Fruit fly (Drosophila melanogaster): ENCODE data around the gene CG13884.
A peak's percentile ranks its signal among the peaks of the same experiment; 100 is the strongest.

The CG13884 gene

DNA sequence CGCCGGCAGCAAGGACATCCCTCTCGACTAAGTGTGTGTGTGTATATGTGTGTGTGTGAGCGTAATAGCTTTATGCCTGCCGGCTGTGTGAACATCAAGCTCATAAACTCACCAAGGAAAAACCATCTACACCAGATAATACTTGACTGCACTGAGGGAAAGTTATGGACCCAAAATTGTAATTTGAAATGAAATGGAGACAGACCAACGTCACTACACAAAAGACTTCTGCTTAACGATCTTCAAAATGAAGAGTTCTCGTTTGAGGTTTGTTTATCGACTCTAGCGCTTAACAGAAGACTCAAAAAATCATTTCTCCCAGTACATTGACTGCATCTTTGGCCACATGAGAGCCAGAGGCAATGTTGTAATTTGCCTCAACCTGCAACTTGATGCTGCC, 21.9 kb upstream of the CG13884 start:
- TF ChIP-seq OdsH (GFP tag; optimal IDR thresholded peaks at IDR 0.05): peak; percentile 46
- TF ChIP-seq Hnf4 (GFP tag; optimal IDR thresholded peaks at IDR 0.05): peak; percentile 23
- TF ChIP-seq tai (GFP tag; optimal IDR thresholded peaks at IDR 0.05): no peak
- peak; percentile 71 for TF ChIP-seq fru (GFP tag; optimal IDR thresholded peaks at IDR 0.05)
- TF ChIP-seq woc (GFP tag; optimal IDR thresholded peaks at IDR 0.05): peak; percentile 50
- peak in 1 of 2 experiments; percentile 60 for TF ChIP-seq foxo (GFP tag; optimal IDR thresholded peaks at IDR 0.05)
- no peak for TF ChIP-seq GATAd (GFP tag; optimal IDR thresholded peaks at IDR 0.05)
- TF ChIP-seq HLH106 (tag; optimal IDR thresholded peaks at IDR 0.05): peak; percentile 43
- peak; percentile 43 for TF ChIP-seq psq (GFP tag; optimal IDR thresholded peaks at IDR 0.05)
- TF ChIP-seq rgr (GFP tag; optimal IDR thresholded peaks at IDR 0.05): peak; percentile 52
- TF ChIP-seq Dif (GFP tag; optimal IDR thresholded peaks at IDR 0.05; ENCODE audit: partially characterized antibody): no peak
- TF ChIP-seq br (GFP tag; optimal IDR thresholded peaks at IDR 0.05): peak; percentile 59
- no peak for TF ChIP-seq dl (GFP tag; optimal IDR thresholded peaks at IDR 0.05; ENCODE audit: insufficient read depth in 1 of 2, partially characterized antibody in 2 of 2)
- no peak for TF ChIP-seq N (GFP tag; optimal IDR thresholded peaks at IDR 0.05)
- no peak for TF ChIP-seq sv (GFP tag; optimal IDR thresholded peaks at IDR 0.05)
- TF ChIP-seq dsf (GFP tag; optimal IDR thresholded peaks at IDR 0.05; ENCODE audit: borderline replicate concordance): no peak
- TF ChIP-seq Jra (GFP tag; optimal IDR thresholded peaks at IDR 0.05): no peak
- no peak for TF ChIP-seq jim (GFP tag; optimal IDR thresholded peaks at IDR 0.05)
- peak; percentile 39 for TF ChIP-seq Sp1 (GFP tag; optimal IDR thresholded peaks at IDR 0.05)
- no peak for TF ChIP-seq Hr78 (GFP tag; optimal IDR thresholded peaks at IDR 0.05)
- TF ChIP-seq Abd-B (GFP tag; optimal IDR thresholded peaks at IDR 0.05): no peak
- no peak for TF ChIP-seq brk (GFP tag; optimal IDR thresholded peaks at IDR 0.05)
- peak; percentile 52 for TF ChIP-seq h (GFP tag; optimal IDR thresholded peaks at IDR 0.05)
- TF ChIP-seq dmrt93B (GFP tag; optimal IDR thresholded peaks at IDR 0.05): peak; percentile 20
- peak; percentile 59 for TF ChIP-seq ey (GFP tag; optimal IDR thresholded peaks at IDR 0.05)
- no peak for TF ChIP-seq CG9705 (GFP tag; optimal IDR thresholded peaks at IDR 0.05)
- TF ChIP-seq usp (GFP tag; optimal IDR thresholded peaks at IDR 0.05): no peak

DNA sequence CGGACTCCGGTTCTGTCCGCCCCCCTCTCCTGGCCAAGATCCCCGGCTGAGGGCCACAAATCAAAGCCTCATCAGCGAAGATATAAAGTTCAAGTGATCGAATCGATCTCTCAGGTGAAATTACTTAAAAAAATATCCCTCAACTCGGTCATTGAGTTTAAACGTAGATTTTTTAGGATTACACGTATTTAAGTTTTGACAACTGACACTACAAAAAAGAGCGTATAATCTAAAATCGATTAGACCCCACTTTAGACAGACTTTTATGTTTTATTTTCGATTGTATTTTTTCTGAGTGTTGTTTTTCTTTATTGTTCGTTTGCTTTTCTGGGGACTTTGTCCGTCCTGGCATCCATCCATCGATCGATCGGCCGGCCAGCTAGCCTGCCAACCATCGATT, 18.9 kb upstream of the CG13884 start:
- no peak for TF ChIP-seq N (GFP tag; optimal IDR thresholded peaks at IDR 0.05)
- no peak for TF ChIP-seq lola (GFP tag; optimal IDR thresholded peaks at IDR 0.05)
- no peak for TF ChIP-seq fru (GFP tag; optimal IDR thresholded peaks at IDR 0.05)
- TF ChIP-seq Jra (GFP tag; optimal IDR thresholded peaks at IDR 0.05): no peak
- TF ChIP-seq h (GFP tag; optimal IDR thresholded peaks at IDR 0.05): peak; percentile 4
- TF ChIP-seq CG32264 (GFP tag; optimal IDR thresholded peaks at IDR 0.05): no peak
- TF ChIP-seq ey (GFP tag; optimal IDR thresholded peaks at IDR 0.05): no peak
- peak; percentile 3 for TF ChIP-seq rgr (GFP tag; optimal IDR thresholded peaks at IDR 0.05)
- no peak for TF ChIP-seq Rel (GFP tag; optimal IDR thresholded peaks at IDR 0.05)
- TF ChIP-seq Rel (tag; optimal IDR thresholded peaks at IDR 0.05): no peak
- no peak for TF ChIP-seq Dfd (GFP tag; optimal IDR thresholded peaks at IDR 0.05)
- no peak for TF ChIP-seq brk (GFP tag; optimal IDR thresholded peaks at IDR 0.05)
- TF ChIP-seq CrebA (GFP tag; optimal IDR thresholded peaks at IDR 0.05; ENCODE audit: borderline replicate concordance): no peak
- TF ChIP-seq Hr78 (GFP tag; optimal IDR thresholded peaks at IDR 0.05): no peak
- no peak for TF ChIP-seq sage (GFP tag; optimal IDR thresholded peaks at IDR 0.05)
- TF ChIP-seq Dif (GFP tag; optimal IDR thresholded peaks at IDR 0.05; ENCODE audit: partially characterized antibody): no peak
- no peak for TF ChIP-seq pan (optimal IDR thresholded peaks at IDR 0.05)
- TF ChIP-seq br (GFP tag; optimal IDR thresholded peaks at IDR 0.05): peak; percentile 11
- no peak for TF ChIP-seq usp (GFP tag; optimal IDR thresholded peaks at IDR 0.05)
- TF ChIP-seq HLH106 (tag; optimal IDR thresholded peaks at IDR 0.05): no peak
- no peak for TF ChIP-seq Hnf4 (GFP tag; optimal IDR thresholded peaks at IDR 0.05)
- TF ChIP-seq dsf (GFP tag; optimal IDR thresholded peaks at IDR 0.05; ENCODE audit: borderline replicate concordance): no peak
- peak; percentile 3 for TF ChIP-seq OdsH (GFP tag; optimal IDR thresholded peaks at IDR 0.05)
- TF ChIP-seq foxo (GFP tag; optimal IDR thresholded peaks at IDR 0.05): peak in 1 of 2 experiments; percentile 16
- TF ChIP-seq woc (GFP tag; optimal IDR thresholded peaks at IDR 0.05): no peak
- TF ChIP-seq Abd-B (GFP tag; optimal IDR thresholded peaks at IDR 0.05): no peak
- TF ChIP-seq sv (GFP tag; optimal IDR thresholded peaks at IDR 0.05): no peak
- TF ChIP-seq dmrt93B (GFP tag; optimal IDR thresholded peaks at IDR 0.05): no peak

DNA sequence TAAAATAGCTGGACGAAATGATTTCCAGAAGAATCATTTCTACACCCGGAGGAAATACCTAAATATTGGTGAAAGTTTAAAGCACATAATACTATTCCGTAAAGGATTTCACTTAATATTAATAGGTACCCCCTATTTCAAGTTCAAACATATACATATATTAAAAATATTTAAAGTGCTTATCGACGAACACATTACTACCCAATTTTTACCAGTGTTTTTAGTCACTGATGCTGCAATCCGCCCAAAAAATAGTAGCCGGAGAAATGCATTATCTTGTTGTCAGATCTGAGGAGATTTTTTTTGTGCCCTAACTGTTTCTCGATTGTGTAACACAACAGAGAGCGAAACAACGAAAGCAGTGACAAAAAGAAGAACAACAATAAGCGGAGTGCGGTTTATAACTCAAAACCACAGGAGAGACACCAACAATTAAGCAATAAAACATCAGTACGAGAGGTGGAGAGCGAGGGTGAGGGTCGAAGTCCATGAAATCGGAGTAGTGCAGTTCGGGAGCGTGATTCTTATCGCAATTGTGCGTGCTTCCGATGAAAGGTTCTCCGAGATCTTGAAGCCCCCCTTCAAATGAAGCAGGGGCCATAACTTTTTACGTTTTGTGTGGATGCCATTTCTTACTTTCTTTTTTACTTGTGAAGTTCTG, 14.8 kb upstream of the CG13884 start:
- TF ChIP-seq psq (GFP tag; optimal IDR thresholded peaks at IDR 0.05) (peak; percentile 37), CG32264 (GFP tag; optimal IDR thresholded peaks at IDR 0.05) (no peak), Mio (GFP tag; optimal IDR thresholded peaks at IDR 0.05) (no peak), Sp1 (GFP tag; optimal IDR thresholded peaks at IDR 0.05) (no peak), GATAd (GFP tag; optimal IDR thresholded peaks at IDR 0.05) (no peak), Hnf4 (GFP tag; optimal IDR thresholded peaks at IDR 0.05) (peak; percentile 27)

Measured in whole organism, wandering third instar larva.